Worm (Caenorhabditis elegans) whole organism, L1 larva: ENCODE data around the gene sru-6.

Experiments
- C16A3.4 ChIP-seq: fragments of 150-350 bp; optimal IDR thresholded peaks from 2 replicates; lab custom pipeline; 2014; ENCODE audit warnings: missing biosample characterization, missing genetic modification characterization
- C34B4.2 ChIP-seq: sonication (generic microtip); optimal IDR thresholded peaks from 2 replicates; lab custom pipeline; 2017; ENCODE audit warnings: mild to moderate bottlenecking, missing genetic modification characterization, missing compliant biosample characterization
- F16B12.6 ChIP-seq: fragments of 150-350 bp; optimal IDR thresholded peaks from 2 replicates; lab custom pipeline; 2014; ENCODE audit warnings: missing biosample characterization, missing genetic modification characterization
- Y116A8C.19 ChIP-seq: sonication (generic microtip); optimal IDR thresholded peaks from 2 replicates; lab custom pipeline; 2016; ENCODE audit warnings: missing compliant biosample characterization, missing genetic modification characterization, borderline replicate concordance
- aha-1 ChIP-seq: fragments of 150-350 bp; optimal IDR thresholded peaks from 2 replicates; lab custom pipeline; 2014; ENCODE audit warnings: missing biosample characterization, missing genetic modification characterization
- alr-1 ChIP-seq: fragments of 200-800 bp; sonication (Bioruptor generic); optimal IDR thresholded peaks from 2 replicates; lab custom pipeline; 2018; ENCODE audit warnings: borderline replicate concordance, mild to moderate bottlenecking, missing genetic modification characterization, missing compliant biosample characterization
- aly-2 ChIP-seq: fragments of 150-350 bp; optimal IDR thresholded peaks from 2 replicates; lab custom pipeline; 2014; ENCODE audit warnings: missing biosample characterization, missing genetic modification characterization
- blmp-1 ChIP-seq: fragments of 150-350 bp; optimal IDR thresholded peaks from 2 replicates; lab custom pipeline; 2014; ENCODE audit warnings: missing biosample characterization, missing genetic modification characterization
- ceh-8 ChIP-seq: fragments of 200-800 bp; sonication (Bioruptor generic); optimal IDR thresholded peaks from 2 replicates; lab custom pipeline; 2018; ENCODE audit warnings: mild to moderate bottlenecking, missing genetic modification characterization, moderate library complexity, missing compliant biosample characterization
- ceh-90 ChIP-seq: sonication (generic microtip); optimal IDR thresholded peaks from 2 replicates; lab custom pipeline; 2016; ENCODE audit warnings: missing genetic modification characterization, missing compliant biosample characterization
- dsc-1 ChIP-seq: sonication (generic microtip); optimal IDR thresholded peaks from 2 replicates; lab custom pipeline; 2016; ENCODE audit warnings: mild to moderate bottlenecking, missing genetic modification characterization, missing compliant biosample characterization
- efl-1 ChIP-seq, 4 experiments: fragments of 150-350 bp; optimal IDR thresholded peaks in 3 of 4; peaks in 1 of 4; 1 replicate in 1 of 4; 2 replicates in 3 of 4; lab custom pipeline; 2014; ENCODE audit warnings: missing biosample characterization in 2 of 4, missing genetic modification characterization in 2 of 4, missing genetic modification reagents in 2 of 4
- egl-27 ChIP-seq, 2 experiments: fragments of 150-350 bp in 1 of 2; sonication (generic microtip); optimal IDR thresholded peaks; 3 replicates each; lab custom pipeline; 2017 to 2018; ENCODE audit warnings: missing biosample characterization in 2 of 2, missing genetic modification characterization in 2 of 2, missing genetic modification reagents in 2 of 2
- elt-2 ChIP-seq: sonication (generic microtip); optimal IDR thresholded peaks from 2 replicates; lab custom pipeline; 2016; ENCODE audit warnings: missing genetic modification characterization, mild to moderate bottlenecking, inconsistent platforms, missing compliant biosample characterization, missing genetic modification reagents
- elt-3 ChIP-seq, 6 experiments: fragments of 150-350 bp in 1 of 6; sonication (generic microtip); optimal IDR thresholded peaks; 2 replicates each; lab custom pipeline; 2017 to 2018; ENCODE audit warnings: missing biosample characterization in 6 of 6, missing genetic modification characterization in 6 of 6, inconsistent platforms in 1 of 6
- ets-5 ChIP-seq: fragments of 200-800 bp; sonication (Bioruptor generic); IDR thresholded peaks from 2 replicates; pipeline ENCODE4 v1.3.6; 2022; ENCODE audit warnings: missing genetic modification characterization, missing compliant biosample characterization
- fkh-8 ChIP-seq: sonication (generic microtip); optimal IDR thresholded peaks from 2 replicates; lab custom pipeline; 2016; ENCODE audit warnings: mild to moderate bottlenecking, missing genetic modification characterization, missing compliant biosample characterization
- grh-1 ChIP-seq: fragments of 200-800 bp; sonication (Bioruptor generic); IDR thresholded peaks from 2 replicates; pipeline ENCODE4 v1.3.6; 2022; ENCODE audit warnings: missing genetic modification reagents, missing genetic modification characterization, missing compliant biosample characterization
- hlh-17 ChIP-seq: fragments of 200-800 bp; sonication (Bioruptor generic); optimal IDR thresholded peaks from 2 replicates; lab custom pipeline; 2018; ENCODE audit warnings: missing genetic modification characterization, mild to moderate bottlenecking, missing compliant biosample characterization, moderate library complexity, borderline replicate concordance
- hlh-4 ChIP-seq: sonication (generic microtip); optimal IDR thresholded peaks from 2 replicates; lab custom pipeline; 2016; ENCODE audit warnings: mild to moderate bottlenecking, missing genetic modification characterization, missing compliant biosample characterization
- hpl-2 ChIP-seq: fragments of 150-350 bp; optimal IDR thresholded peaks from 2 replicates; lab custom pipeline; 2014; ENCODE audit warnings: missing biosample characterization, missing genetic modification reagents, missing genetic modification characterization
- irx-1 ChIP-seq: sonication (generic microtip); optimal IDR thresholded peaks from 2 replicates; lab custom pipeline; 2016; ENCODE audit warnings: missing genetic modification characterization, missing compliant biosample characterization
- isw-1 ChIP-seq: fragments of 200-800 bp; sonication (Bioruptor generic); IDR thresholded peaks from 2 replicates; pipeline ENCODE4 v1.3.6; 2022; ENCODE audit warnings: missing genetic modification characterization, missing compliant biosample characterization
- jun-1 ChIP-seq: fragments of 150-350 bp; optimal IDR thresholded peaks from 2 replicates; lab custom pipeline; 2014; ENCODE audit warnings: missing biosample characterization, missing genetic modification reagents, missing genetic modification characterization
- lin-13 ChIP-seq: fragments of 150-350 bp; optimal IDR thresholded peaks from 2 replicates; lab custom pipeline; 2014; ENCODE audit warnings: missing biosample characterization, missing genetic modification reagents, missing genetic modification characterization
- lin-35 ChIP-seq, 2 experiments: fragments of 150-350 bp; optimal IDR thresholded peaks; 2 replicates each; lab custom pipeline; 2014; ENCODE audit warnings: missing biosample characterization in 2 of 2, missing genetic modification characterization in 2 of 2, missing genetic modification reagents in 2 of 2
- lir-3 ChIP-seq: sonication (generic microtip); optimal IDR thresholded peaks from 2 replicates; lab custom pipeline; 2016; ENCODE audit warnings: mild to moderate bottlenecking, missing genetic modification characterization, moderate library complexity, missing compliant biosample characterization; ENCODE audit not compliant: poor library complexity
- lsy-2 ChIP-seq, 2 experiments: fragments of 150-350 bp; optimal IDR thresholded peaks; 2 replicates each; lab custom pipeline; 2014; ENCODE audit warnings: missing biosample characterization in 2 of 2, missing genetic modification characterization in 2 of 2
- mab-9 ChIP-seq: fragments of 200-800 bp; sonication (Bioruptor generic); IDR thresholded peaks from 2 replicates; pipeline ENCODE4 v1.3.6; 2022; ENCODE audit warnings: missing genetic modification reagents, missing genetic modification characterization, missing compliant biosample characterization
- mdl-1 ChIP-seq, 2 experiments: fragments of 150-350 bp; optimal IDR thresholded peaks; 2 replicates each; lab custom pipeline; 2014 to 2017; ENCODE audit warnings: missing biosample characterization in 2 of 2, missing genetic modification characterization in 2 of 2, inconsistent platforms in 1 of 2
- nhr-19 ChIP-seq: fragments of 200-800 bp; sonication (Bioruptor generic); conservative IDR thresholded peaks from 2 replicates; pipeline ENCODE4 v1.3.6; 2022; ENCODE audit warnings: missing genetic modification characterization, missing compliant biosample characterization
- nhr-20 ChIP-seq: sonication (generic microtip); optimal IDR thresholded peaks from 2 replicates; lab custom pipeline; 2016; ENCODE audit warnings: mild to moderate bottlenecking, missing genetic modification characterization, missing compliant biosample characterization
- nhr-28 ChIP-seq: fragments of 150-350 bp; optimal IDR thresholded peaks from 2 replicates; lab custom pipeline; 2014; ENCODE audit warnings: missing biosample characterization, missing genetic modification characterization
- nhr-71 ChIP-seq: sonication (generic microtip); optimal IDR thresholded peaks from 2 replicates; lab custom pipeline; 2016; ENCODE audit warnings: mild to moderate bottlenecking, missing genetic modification characterization, moderate library complexity, missing compliant biosample characterization
- nhr-76 ChIP-seq: sonication (generic microtip); optimal IDR thresholded peaks from 2 replicates; lab custom pipeline; 2017; ENCODE audit warnings: missing biosample characterization, missing genetic modification characterization
- nhr-77 ChIP-seq: fragments of 150-350 bp; optimal IDR thresholded peaks from 2 replicates; lab custom pipeline; 2014; ENCODE audit warnings: missing biosample characterization, missing genetic modification characterization
- nhr-90 ChIP-seq: sonication (generic microtip); optimal IDR thresholded peaks from 2 replicates; lab custom pipeline; 2016; ENCODE audit warnings: mild to moderate bottlenecking, missing genetic modification characterization, missing compliant biosample characterization; ENCODE audit not compliant: poor library complexity
- pax-3 ChIP-seq: fragments of 200-800 bp; sonication (Bioruptor generic); optimal IDR thresholded peaks from 2 replicates; lab custom pipeline; 2018; ENCODE audit warnings: mild to moderate bottlenecking, missing genetic modification characterization, moderate library complexity, missing compliant biosample characterization
- pqm-1 ChIP-seq: sonication (generic microtip); optimal IDR thresholded peaks from 3 replicates; lab custom pipeline; 2017; ENCODE audit warnings: missing biosample characterization, missing genetic modification characterization
- snu-23 ChIP-seq: sonication (generic microtip); optimal IDR thresholded peaks from 2 replicates; lab custom pipeline; 2016; ENCODE audit warnings: missing genetic modification characterization, missing compliant biosample characterization
- sptf-1 ChIP-seq: fragments of 150-350 bp; optimal IDR thresholded peaks from 2 replicates; lab custom pipeline; 2014; ENCODE audit warnings: missing biosample characterization, missing genetic modification characterization
- sup-37 ChIP-seq: fragments of 200-800 bp; sonication (Bioruptor generic); optimal IDR thresholded peaks from 2 replicates; lab custom pipeline; 2018; ENCODE audit warnings: mild to moderate bottlenecking, missing genetic modification characterization, missing compliant biosample characterization
- tbx-2 ChIP-seq: sonication (generic microtip); optimal IDR thresholded peaks from 2 replicates; lab custom pipeline; 2016; ENCODE audit warnings: missing genetic modification characterization, missing compliant biosample characterization
- tlp-1 ChIP-seq: fragments of 150-350 bp; optimal IDR thresholded peaks from 2 replicates; lab custom pipeline; 2014; ENCODE audit warnings: missing biosample characterization, missing genetic modification characterization
- unc-30 ChIP-seq: sonication (generic microtip); optimal IDR thresholded peaks from 2 replicates; lab custom pipeline; 2017; ENCODE audit warnings: missing biosample characterization, missing genetic modification characterization
- unc-62 ChIP-seq: fragments of 150-350 bp; optimal IDR thresholded peaks from 2 replicates; lab custom pipeline; 2014; ENCODE audit warnings: missing biosample characterization, missing genetic modification reagents, missing genetic modification characterization
- unc-86 ChIP-seq: sonication (generic microtip); optimal IDR thresholded peaks from 2 replicates; lab custom pipeline; 2016; ENCODE audit warnings: missing genetic modification characterization, missing compliant biosample characterization
- vab-15 ChIP-seq: sonication (generic microtip); optimal IDR thresholded peaks from 2 replicates; lab custom pipeline; 2017; ENCODE audit warnings: missing genotype, mild to moderate bottlenecking, missing genetic modification characterization, missing compliant biosample characterization
- zag-1 ChIP-seq: fragments of 150-350 bp; optimal IDR thresholded peaks from 2 replicates; lab custom pipeline; 2014; ENCODE audit warnings: missing biosample characterization, missing genetic modification characterization
- zip-4 ChIP-seq: fragments of 200-800 bp; sonication (Bioruptor generic); optimal IDR thresholded peaks from 2 replicates; lab custom pipeline; 2018; ENCODE audit warnings: mild to moderate bottlenecking, missing genetic modification characterization, moderate library complexity, missing compliant biosample characterization
- ztf-4 ChIP-seq: fragments of 150-350 bp; optimal IDR thresholded peaks from 2 replicates; lab custom pipeline; 2014; ENCODE audit warnings: missing biosample characterization, missing genetic modification characterization

sru-6 gene

ce11 chrIV:9444417-9445026 is 45.9 kb upstream of the sru-6 start:
- TF ChIP-seq hlh-4 (no peak), aly-2 (tag; lab: Kevin White, UChicago) (peak; percentile 93), alr-1 (tag; lab: Kevin White, UChicago) (no peak), elt-2 (tag; lab: Kevin White, UChicago) (peak; percentile 84), nhr-90 (tag; lab: Kevin White, UChicago) (peak; percentile 96), dsc-1 (tag; lab: Kevin White, UChicago) (peak; percentile 95), nhr-19 (GFP tag; lab: Robert Waterston, UW) (peak; percentile 96), mdl-1 (tag; optimal IDR thresholded peaks at IDR 0.05; lab: Kevin White, UChicago) (peak in 1 of 2 experiments; percentile 91), zag-1 (tag; lab: Kevin White, UChicago) (peak; percentile 61), vab-15 (tag; lab: Kevin White, UChicago) (peak; percentile 48), lin-35 (GFP tag; optimal IDR thresholded peaks at IDR 0.05; lab: Kevin White, UChicago) (peak; percentile 83 to 88), snu-23 (peak; percentile 97), efl-1 (optimal IDR thresholded peaks at IDR 0.05; lab: Kevin White, UChicago) (peak; percentile 83 to 84), efl-1 (GFP tag; optimal IDR thresholded peaks at IDR 0.05 in 1 of 2; lab: Kevin White, UChicago) (peak; percentile 70 to 97), jun-1 (tag; lab: Kevin White, UChicago) (peak; percentile 95), nhr-76 (tag; lab: Kevin White, UChicago) (peak; percentile 25), ceh-90 (tag; lab: Kevin White, UChicago) (no peak), blmp-1 (tag; lab: Kevin White, UChicago) (peak; percentile 62), egl-27 (tag; optimal IDR thresholded peaks at IDR 0.05; lab: Kevin White, UChicago) (peak; percentile 52 to 79), tbx-2 (tag; lab: Kevin White, UChicago) (peak; percentile 95), lsy-2 (tag; optimal IDR thresholded peaks at IDR 0.05; lab: Kevin White, UChicago) (peak; percentile 87 to 90), C34B4.2 (tag; lab: Kevin White, UChicago) (no peak), hlh-17 (GFP tag; lab: Kevin White, UChicago) (peak; percentile 57), unc-30 (tag; lab: Kevin White, UChicago) (no peak), nhr-28 (tag; lab: Kevin White, UChicago) (no peak), tlp-1 (no peak), fkh-8 (tag; lab: Kevin White, UChicago) (peak; percentile 94), pax-3 (tag; lab: Kevin White, UChicago) (peak; percentile 85), aha-1 (peak; percentile 22), ceh-8 (GFP tag; lab: Kevin White, UChicago) (peak; percentile 77), lin-13 (peak; percentile 91), nhr-77 (tag; lab: Kevin White, UChicago) (peak; percentile 96), unc-86 (tag; lab: Kevin White, UChicago) (peak; percentile 93), lir-3 (peak; percentile 72), mab-9 (peak; percentile 88), zip-4 (peak; percentile 79), nhr-71 (peak; percentile 97), ets-5 (no peak), isw-1 (GFP tag; lab: Robert Waterston, UW) (peak; percentile 84), sup-37 (GFP tag; lab: Kevin White, UChicago) (peak; percentile 46), irx-1 (tag; lab: Kevin White, UChicago) (peak; percentile 93), grh-1 (peak; percentile 73), sptf-1 (tag; lab: Kevin White, UChicago) (no peak), unc-62 (peak; percentile 40), pqm-1 (no peak), ztf-4 (tag; lab: Kevin White, UChicago) (peak; percentile 83), nhr-20 (tag; lab: Kevin White, UChicago) (peak; percentile 97), hpl-2 (GFP tag; lab: Kevin White, UChicago) (peak; percentile 88), F16B12.6 (peak; percentile 51), Y116A8C.19 (no peak), elt-3 (tag; optimal IDR thresholded peaks at IDR 0.05; lab: Kevin White, UChicago) (peak in 4 of 6 experiments; percentile 41 to 80 (median 65)), C16A3.4 (peak; percentile 92)
